Worm (Caenorhabditis elegans) whole organism, early embryonic: ENCODE results near the gene Y69A2AR.25.

Experiments
- F13C5.2 ChIP-seq: sonication (generic microtip); optimal IDR thresholded peaks from 2 replicates; lab custom pipeline; 2017; ENCODE audit warnings: mild to moderate bottlenecking, missing genetic modification characterization, inconsistent platforms, missing compliant biosample characterization
- aly-1 ChIP-seq: sonication (generic microtip); optimal IDR thresholded peaks from 2 replicates; lab custom pipeline; 2016; ENCODE audit warnings: missing genetic modification characterization, missing compliant biosample characterization
- ama-1 ChIP-seq: fragments of 150-350 bp; optimal IDR thresholded peaks from 2 replicates; lab custom pipeline; 2014
- ceh-13 ChIP-seq: fragments of 200-800 bp; sonication (Bioruptor generic); optimal IDR thresholded peaks from 2 replicates; lab custom pipeline; 2018; ENCODE audit warnings: mild to moderate bottlenecking, missing genetic modification characterization, missing compliant biosample characterization
- ceh-36 ChIP-seq: sonication (generic microtip); optimal IDR thresholded peaks from 2 replicates; lab custom pipeline; 2016; ENCODE audit warnings: missing genetic modification characterization, inconsistent platforms, missing compliant biosample characterization
- ets-7 ChIP-seq: sonication (generic microtip); optimal IDR thresholded peaks from 2 replicates; lab custom pipeline; 2016; ENCODE audit warnings: missing genotype, missing genetic modification characterization, missing compliant biosample characterization
- flt-1 ChIP-seq: fragments of 200-800 bp; sonication (Bioruptor generic); IDR thresholded peaks from 2 replicates; pipeline ENCODE4 v1.3.6; 2022; ENCODE audit warnings: missing genetic modification characterization, missing compliant biosample characterization
- hmg-4 ChIP-seq: fragments of 200-800 bp; sonication (Bioruptor generic); optimal IDR thresholded peaks from 2 replicates; lab custom pipeline; 2018; ENCODE audit warnings: mild to moderate bottlenecking, missing genetic modification characterization, missing compliant biosample characterization
- scrt-1 ChIP-seq: fragments of 200-800 bp; sonication (Bioruptor generic); IDR thresholded peaks from 2 replicates; pipeline ENCODE4 v1.3.6; 2022; ENCODE audit warnings: missing genetic modification characterization, missing compliant biosample characterization
- sea-1 ChIP-seq: fragments of 200-800 bp; sonication (Bioruptor generic); conservative IDR thresholded peaks from 2 replicates; pipeline ENCODE4 v1.3.6; 2022; ENCODE audit warnings: missing genetic modification characterization, missing compliant biosample characterization
- tbx-11 ChIP-seq: fragments of 200-800 bp; sonication (Bioruptor generic); IDR thresholded peaks from 2 replicates; pipeline ENCODE4 v1.3.6; 2022; ENCODE audit warnings: missing genetic modification characterization, missing compliant biosample characterization
- tbx-37 ChIP-seq: fragments of 200-800 bp; sonication (Bioruptor generic); conservative IDR thresholded peaks from 2 replicates; pipeline ENCODE4 v1.3.6; 2022; ENCODE audit warnings: missing genetic modification reagents, missing genetic modification characterization, missing compliant biosample characterization

ce11 chrIV:2526836-2527235, 41.3 kb downstream of the Y69A2AR.25 start:
- TF ChIP-seq flt-1: no peak
- TF ChIP-seq scrt-1 (GFP tag; lab: Robert Waterston, UW): no peak
- no peak for TF ChIP-seq ceh-36 (tag; lab: Kevin White, UChicago)
- no peak for TF ChIP-seq ets-7 (tag; lab: Kevin White, UChicago)
- no peak for TF ChIP-seq ceh-13
- no peak for TF ChIP-seq F13C5.2 (tag; lab: Kevin White, UChicago)
- no peak for TF ChIP-seq tbx-37 (GFP tag; lab: Robert Waterston, UW)
- no peak for TF ChIP-seq ama-1
- no peak for TF ChIP-seq hmg-4 (GFP tag; lab: Kevin White, UChicago)
- no peak for TF ChIP-seq aly-1 (tag; lab: Kevin White, UChicago)
- no peak for TF ChIP-seq tbx-11
- no peak for TF ChIP-seq sea-1 (GFP tag; lab: Robert Waterston, UW)
